In the genomic region with DNA sequence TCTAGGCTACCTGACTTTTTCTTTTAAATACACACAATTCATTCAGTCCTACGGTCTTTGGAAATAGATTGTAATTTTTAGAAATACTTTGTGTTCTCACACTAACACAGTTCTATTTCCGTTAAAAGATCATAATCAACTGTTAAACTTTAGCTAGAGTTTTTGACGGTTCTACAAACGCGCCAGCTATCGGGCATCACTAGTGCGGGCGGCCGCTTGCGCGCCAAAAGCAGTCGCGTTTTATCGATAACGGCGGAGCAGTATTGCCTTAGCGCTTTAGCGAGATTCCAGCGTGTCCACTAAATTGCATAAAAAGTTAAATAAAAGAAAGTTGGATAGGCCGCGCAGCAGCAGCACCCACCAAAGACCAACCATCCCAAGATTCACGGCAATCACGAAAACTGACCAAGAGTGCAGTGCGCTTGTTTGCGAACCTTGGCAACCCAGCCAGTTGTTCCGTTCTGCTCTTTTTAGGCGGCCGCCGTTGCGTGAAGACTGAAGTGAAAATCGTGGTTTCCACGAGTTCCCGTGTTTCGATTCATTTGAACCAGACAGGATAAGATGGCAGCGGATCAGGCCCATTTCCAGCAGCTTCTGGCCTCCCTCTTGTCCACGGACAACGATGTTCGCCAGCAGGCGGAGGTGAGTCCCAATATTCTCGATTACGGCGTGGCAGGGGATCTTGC, we compare ENCODE assay signal across 1 fruit fly cellular context.
TF ChIP-seq lines count a peak whose summit lies in the region.

A gene (plus strand): TSS at position 51 of the 686 bp plus-strand sequence.

TF ChIP-seq in whole organism, embryonic, 481 proteins besides CTCF, POLR2A, EP300 and RAD21 (continued from another document):
- TF ChIP-seq gem (tag; optimal IDR thresholded peaks at IDR 0.05; lab: Kevin White, UChicago): peak; percentile 69
- peak; percentile 75; the same call in 2 of the 3 replicates for TF ChIP-seq CG6791 (GFP tag; IDR thresholded peaks at IDR 0.05; lab: Robert Waterston, UW; ENCODE audit: partially characterized antibody)
- peak; percentile 82 for TF ChIP-seq CG4617 (GFP tag; optimal IDR thresholded peaks at IDR 0.05; lab: Kevin White, UChicago; ENCODE audit: borderline replicate concordance)
- TF ChIP-seq HLH54F (GFP tag; optimal IDR thresholded peaks at IDR 0.05; lab: Kevin White, UChicago): peak; percentile 83
- no peak; the same call in 1 of the 3 replicates for TF ChIP-seq so (GFP tag; IDR thresholded peaks at IDR 0.05; lab: Robert Waterston, UW)
- TF ChIP-seq dpn (GFP tag; optimal IDR thresholded peaks at IDR 0.05; lab: Kevin White, UChicago): peak; percentile 64 to 83
- no peak for TF ChIP-seq br (optimal IDR thresholded peaks at IDR 0.05; lab: Kevin White, UChicago)
- peak; percentile 73 for TF ChIP-seq Bgb (GFP tag; IDR thresholded peaks at IDR 0.05; lab: Robert Waterston, UW; ENCODE audit: partially characterized antibody)
- TF ChIP-seq CG14014 (GFP tag; IDR thresholded peaks at IDR 0.05; lab: Robert Waterston, UW): peak; percentile 70
- peak; percentile 57; the same call in 1 of the 2 replicates for TF ChIP-seq CG4730 (GFP tag; IDR thresholded peaks at IDR 0.05; lab: Robert Waterston, UW)
- TF ChIP-seq CG1792 (GFP tag; optimal IDR thresholded peaks at IDR 0.05; lab: Kevin White, UChicago): peak; percentile 83
- TF ChIP-seq slbo (GFP tag; IDR thresholded peaks at IDR 0.05; lab: Robert Waterston, UW): peak; percentile 78
- TF ChIP-seq CG1602 (GFP tag; optimal IDR thresholded peaks at IDR 0.05; lab: Kevin White, UChicago): peak; percentile 51
- peak; percentile 85 for TF ChIP-seq chn (GFP tag; optimal IDR thresholded peaks at IDR 0.05; lab: Kevin White, UChicago)
- TF ChIP-seq CG3726 (GFP tag; IDR thresholded peaks at IDR 0.05; lab: Robert Waterston, UW): peak; percentile 71; the same call in 1 of the 3 replicates
- peak; percentile 71 for TF ChIP-seq wdn (GFP tag; IDR thresholded peaks at IDR 0.05; lab: Robert Waterston, UW)
- no peak for TF ChIP-seq Dfd (GFP tag; optimal IDR thresholded peaks at IDR 0.05; lab: Kevin White, UChicago)
- peak; percentile 94 for TF ChIP-seq E2f1 (GFP tag; IDR thresholded peaks at IDR 0.05; lab: Robert Waterston, UW)
- TF ChIP-seq CG7963 (GFP tag; IDR thresholded peaks at IDR 0.05; lab: Robert Waterston, UW; ENCODE audit: partially characterized antibody): 0 out of 3 replicates have a peak, but pooled peaks have one; percentile 50
- TF ChIP-seq CG14860 (GFP tag; IDR thresholded peaks at IDR 0.05; lab: Robert Waterston, UW; ENCODE audit: partially characterized antibody): peak; percentile 53; the same call in 2 of the 3 replicates
- peak; percentile 61 for TF ChIP-seq en (GFP tag; optimal IDR thresholded peaks at IDR 0.05; lab: Kevin White, UChicago)
- TF ChIP-seq CG10267 (tag; optimal IDR thresholded peaks at IDR 0.05; lab: Kevin White, UChicago): peak; percentile 70
- peak; percentile 39; the same call in 1 of the 2 replicates for TF ChIP-seq CG4404 (GFP tag; IDR thresholded peaks at IDR 0.05; lab: Robert Waterston, UW)
- TF ChIP-seq Optix (GFP tag; IDR thresholded peaks at IDR 0.05; lab: Robert Waterston, UW): peak; percentile 73
- TF ChIP-seq D19A (tag; optimal IDR thresholded peaks at IDR 0.05; lab: Kevin White, UChicago): peak; percentile 36
- peak; percentile 44 for TF ChIP-seq CG10654 (GFP tag; optimal IDR thresholded peaks at IDR 0.05; lab: Kevin White, UChicago)
